Worm (Caenorhabditis elegans) whole organism, L1 larva: Measurements from ENCODE around the gene C25E10.16.

Experiments
- C16A3.4 ChIP-seq: fragments of 150-350 bp; optimal IDR thresholded peaks from 2 replicates; lab custom pipeline; 2014; ENCODE audit warnings: missing biosample characterization, missing genetic modification characterization
- alr-1 ChIP-seq: fragments of 200-800 bp; sonication (Bioruptor generic); optimal IDR thresholded peaks from 2 replicates; lab custom pipeline; 2018; ENCODE audit warnings: borderline replicate concordance, mild to moderate bottlenecking, missing genetic modification characterization, missing compliant biosample characterization
- ceh-63 ChIP-seq: fragments of 200-800 bp; sonication (Bioruptor generic); optimal IDR thresholded peaks from 2 replicates; lab custom pipeline; 2018; ENCODE audit warnings: mild to moderate bottlenecking, missing genetic modification characterization, missing compliant biosample characterization
- ceh-82 ChIP-seq, 3 experiments: fragments of 150-350 bp in 1 of 3; sonication (generic microtip) in 2 of 3; optimal IDR thresholded peaks; 2 replicates each; lab custom pipeline; 2014 to 2017; ENCODE audit warnings: missing biosample characterization in 3 of 3, missing genetic modification characterization in 3 of 3
- dpl-1 ChIP-seq, 3 experiments: fragments of 150-350 bp in 2 of 3; sonication (generic microtip) in 1 of 3; optimal IDR thresholded peaks; 2 replicates each; lab custom pipeline; 2014 to 2017; ENCODE audit warnings: missing biosample characterization in 3 of 3, missing genetic modification characterization in 3 of 3, missing genetic modification reagents in 3 of 3
- dsc-1 ChIP-seq: sonication (generic microtip); optimal IDR thresholded peaks from 2 replicates; lab custom pipeline; 2016; ENCODE audit warnings: mild to moderate bottlenecking, missing genetic modification characterization, missing compliant biosample characterization
- efl-1 ChIP-seq, 4 experiments: fragments of 150-350 bp; optimal IDR thresholded peaks in 3 of 4; peaks in 1 of 4; 1 replicate in 1 of 4; 2 replicates in 3 of 4; lab custom pipeline; 2014; ENCODE audit warnings: missing biosample characterization in 2 of 4, missing genetic modification characterization in 2 of 4, missing genetic modification reagents in 2 of 4
- elt-2 ChIP-seq: sonication (generic microtip); optimal IDR thresholded peaks from 2 replicates; lab custom pipeline; 2016; ENCODE audit warnings: missing genetic modification characterization, mild to moderate bottlenecking, inconsistent platforms, missing compliant biosample characterization, missing genetic modification reagents
- elt-3 ChIP-seq, 6 experiments: fragments of 150-350 bp in 1 of 6; sonication (generic microtip); optimal IDR thresholded peaks; 2 replicates each; lab custom pipeline; 2017 to 2018; ENCODE audit warnings: missing biosample characterization in 6 of 6, missing genetic modification characterization in 6 of 6, inconsistent platforms in 1 of 6
- fkh-10 ChIP-seq: sonication (generic microtip); optimal IDR thresholded peaks from 2 replicates; lab custom pipeline; 2017; ENCODE audit warnings: missing biosample characterization, missing genetic modification reagents, missing genetic modification characterization
- fkh-8 ChIP-seq: sonication (generic microtip); optimal IDR thresholded peaks from 2 replicates; lab custom pipeline; 2016; ENCODE audit warnings: mild to moderate bottlenecking, missing genetic modification characterization, missing compliant biosample characterization
- grh-1 ChIP-seq: fragments of 200-800 bp; sonication (Bioruptor generic); IDR thresholded peaks from 2 replicates; pipeline ENCODE4 v1.3.6; 2022; ENCODE audit warnings: missing genetic modification reagents, missing genetic modification characterization, missing compliant biosample characterization
- hlh-4 ChIP-seq: sonication (generic microtip); optimal IDR thresholded peaks from 2 replicates; lab custom pipeline; 2016; ENCODE audit warnings: mild to moderate bottlenecking, missing genetic modification characterization, missing compliant biosample characterization
- lin-13 ChIP-seq: fragments of 150-350 bp; optimal IDR thresholded peaks from 2 replicates; lab custom pipeline; 2014; ENCODE audit warnings: missing biosample characterization, missing genetic modification reagents, missing genetic modification characterization
- lin-14 ChIP-seq: fragments of 200-800 bp; sonication (Bioruptor generic); optimal IDR thresholded peaks from 2 replicates; lab custom pipeline; 2018; ENCODE audit warnings: mild to moderate bottlenecking, missing genetic modification characterization, moderate library complexity, missing compliant biosample characterization
- lin-39 ChIP-seq: fragments of 150-350 bp; optimal IDR thresholded peaks from 2 replicates; lab custom pipeline; 2014; ENCODE audit warnings: missing biosample characterization, missing genetic modification reagents, missing genetic modification characterization
- lsy-2 ChIP-seq, 2 experiments: fragments of 150-350 bp; optimal IDR thresholded peaks; 2 replicates each; lab custom pipeline; 2014; ENCODE audit warnings: missing biosample characterization in 2 of 2, missing genetic modification characterization in 2 of 2
- mep-1 ChIP-seq: fragments of 150-350 bp; optimal IDR thresholded peaks from 2 replicates; lab custom pipeline; 2014; ENCODE audit warnings: missing biosample characterization, missing genetic modification characterization
- nhr-11 ChIP-seq: fragments of 150-350 bp; optimal IDR thresholded peaks from 2 replicates; lab custom pipeline; 2014; ENCODE audit warnings: missing biosample characterization, missing genetic modification characterization
- nhr-12 ChIP-seq: sonication (generic microtip); optimal IDR thresholded peaks from 2 replicates; lab custom pipeline; 2017; ENCODE audit warnings: missing biosample characterization, missing genetic modification characterization
- nhr-20 ChIP-seq: sonication (generic microtip); optimal IDR thresholded peaks from 2 replicates; lab custom pipeline; 2016; ENCODE audit warnings: mild to moderate bottlenecking, missing genetic modification characterization, missing compliant biosample characterization
- nhr-47 ChIP-seq: sonication (generic microtip); optimal IDR thresholded peaks from 2 replicates; lab custom pipeline; 2016; ENCODE audit warnings: mild to moderate bottlenecking, missing genetic modification characterization, moderate library complexity, missing compliant biosample characterization
- nhr-71 ChIP-seq: sonication (generic microtip); optimal IDR thresholded peaks from 2 replicates; lab custom pipeline; 2016; ENCODE audit warnings: mild to moderate bottlenecking, missing genetic modification characterization, moderate library complexity, missing compliant biosample characterization
- nhr-84 ChIP-seq: sonication (generic microtip); optimal IDR thresholded peaks from 2 replicates; lab custom pipeline; 2017; ENCODE audit warnings: missing biosample characterization, missing genetic modification characterization
- nhr-90 ChIP-seq: sonication (generic microtip); optimal IDR thresholded peaks from 2 replicates; lab custom pipeline; 2016; ENCODE audit warnings: mild to moderate bottlenecking, missing genetic modification characterization, missing compliant biosample characterization; ENCODE audit not compliant: poor library complexity
- pag-3 ChIP-seq: sonication (generic microtip); optimal IDR thresholded peaks from 2 replicates; lab custom pipeline; 2017; ENCODE audit warnings: missing genetic modification characterization, mild to moderate bottlenecking, missing compliant biosample characterization, antibody characterized with exemption, borderline replicate concordance; ENCODE audit not compliant: insufficient read depth
- pax-3 ChIP-seq: fragments of 200-800 bp; sonication (Bioruptor generic); optimal IDR thresholded peaks from 2 replicates; lab custom pipeline; 2018; ENCODE audit warnings: mild to moderate bottlenecking, missing genetic modification characterization, moderate library complexity, missing compliant biosample characterization
- rnt-1 ChIP-seq: sonication (generic microtip); optimal IDR thresholded peaks from 2 replicates; lab custom pipeline; 2016; ENCODE audit warnings: mild to moderate bottlenecking, missing genetic modification characterization, moderate library complexity, missing compliant biosample characterization
- skn-1 ChIP-seq: fragments of 150-350 bp; optimal IDR thresholded peaks from 2 replicates; lab custom pipeline; 2014; ENCODE audit warnings: missing biosample characterization, missing genetic modification characterization
- sox-4 ChIP-seq: sonication (generic microtip); optimal IDR thresholded peaks from 2 replicates; lab custom pipeline; 2016; ENCODE audit warnings: missing genetic modification characterization, missing compliant biosample characterization
- unc-130 ChIP-seq: fragments of 150-350 bp; optimal IDR thresholded peaks from 2 replicates; lab custom pipeline; 2017; ENCODE audit warnings: missing biosample characterization, missing genetic modification characterization, inconsistent platforms
- unc-30 ChIP-seq: sonication (generic microtip); optimal IDR thresholded peaks from 2 replicates; lab custom pipeline; 2017; ENCODE audit warnings: missing biosample characterization, missing genetic modification characterization
- unc-62 ChIP-seq: fragments of 150-350 bp; optimal IDR thresholded peaks from 2 replicates; lab custom pipeline; 2014; ENCODE audit warnings: missing biosample characterization, missing genetic modification reagents, missing genetic modification characterization
- vab-15 ChIP-seq: sonication (generic microtip); optimal IDR thresholded peaks from 2 replicates; lab custom pipeline; 2017; ENCODE audit warnings: missing genotype, mild to moderate bottlenecking, missing genetic modification characterization, missing compliant biosample characterization
- xbp-1 ChIP-seq: sonication (generic microtip); optimal IDR thresholded peaks from 2 replicates; lab custom pipeline; 2016; ENCODE audit warnings: missing genetic modification characterization, missing compliant biosample characterization
- zip-4 ChIP-seq: fragments of 200-800 bp; sonication (Bioruptor generic); optimal IDR thresholded peaks from 2 replicates; lab custom pipeline; 2018; ENCODE audit warnings: mild to moderate bottlenecking, missing genetic modification characterization, moderate library complexity, missing compliant biosample characterization
- ztf-11 ChIP-seq, 2 experiments: sonication (generic microtip); optimal IDR thresholded peaks; 2 replicates each; lab custom pipeline; 2016 to 2017; ENCODE audit warnings: missing genetic modification characterization in 2 of 2, missing biosample characterization in 1 of 2, missing compliant biosample characterization in 1 of 2

The C25E10.16 gene

DNA sequence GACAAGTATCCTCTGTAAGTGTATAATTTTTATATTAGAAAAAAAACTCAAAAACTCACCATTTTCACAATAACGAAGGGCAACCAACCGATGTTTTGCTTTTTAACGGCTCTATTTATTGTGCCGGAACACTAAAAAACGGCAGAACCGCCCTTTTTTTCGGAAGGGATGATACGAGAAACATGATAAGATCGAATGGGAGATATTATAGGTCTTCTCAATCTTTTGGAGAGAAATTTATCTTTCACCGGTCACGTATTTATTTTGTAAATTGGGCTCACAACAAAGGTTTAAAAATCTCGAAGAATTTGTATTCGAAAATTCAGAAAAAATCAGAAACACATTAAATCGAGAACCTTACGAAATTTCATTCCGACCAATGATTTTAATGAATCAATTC is 4.6 kb downstream of the C25E10.16 start, which contains the start of gene swm-1:
swm-1 (minus strand) TSS at position 101 of the 400 bp plus-strand sequence.
- TF ChIP-seq xbp-1 (tag; lab: Kevin White, UChicago), result no peak
- TF ChIP-seq vab-15, result no peak
- TF ChIP-seq ceh-63 (GFP tag; lab: Kevin White, UChicago), result no peak

ce11 chrV:9053969-9054368 is 5.4 kb downstream of the C25E10.16 start, which contains the start of gene C25E10.8:
Gene C25E10.8 (minus strand): TSS chrV:9054069.
- no peak for TF ChIP-seq nhr-12 (tag; lab: Kevin White, UChicago)
- no peak for TF ChIP-seq C16A3.4
- TF ChIP-seq unc-130 (tag; lab: Kevin White, UChicago), result no peak
- TF ChIP-seq alr-1, result no peak
- TF ChIP-seq lsy-2 (tag; optimal IDR thresholded peaks at IDR 0.05; lab: Kevin White, UChicago), result no peak
- TF ChIP-seq ceh-63 (GFP tag; lab: Kevin White, UChicago), result no peak

DNA sequence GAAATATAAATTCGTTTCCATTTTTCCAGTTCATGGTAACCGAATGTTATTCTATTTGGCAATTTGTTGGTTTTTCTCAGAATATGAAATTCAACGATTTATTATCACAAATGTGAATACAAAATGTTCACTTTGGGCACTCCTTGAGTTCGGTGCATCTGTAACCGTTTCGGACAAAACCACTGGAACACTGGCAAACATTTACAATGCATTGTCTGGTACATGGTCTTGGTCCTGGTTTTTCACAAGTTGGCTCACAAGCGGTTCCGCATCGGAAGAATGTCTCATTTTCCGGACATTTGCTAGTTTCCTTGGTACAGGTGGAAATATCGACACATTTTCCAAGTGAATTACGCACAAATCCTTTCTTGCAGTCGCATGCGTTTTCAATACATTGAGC is 6.1 kb downstream of the C25E10.16 start:
- TF ChIP-seq hlh-4 (tag; lab: Kevin White, UChicago) (peak; percentile 70), nhr-47 (tag; lab: Kevin White, UChicago) (no peak)

- TF ChIP-seq fkh-8 (tag; lab: Kevin White, UChicago) (no peak), efl-1 (optimal IDR thresholded peaks at IDR 0.05; lab: Kevin White, UChicago) (no peak), efl-1 (GFP tag; optimal IDR thresholded peaks at IDR 0.05 in 1 of 2; lab: Kevin White, UChicago) (peak in 1 of 2 experiments; percentile 40), nhr-20 (tag; lab: Kevin White, UChicago) (no peak)
- TF ChIP-seq, all 84 proteins: peak for 1
Measured at ce11 chrV:9051100-9051499, 8.3 kb downstream of the C25E10.16 start, which contains the start of gene C25E10.7. Gene C25E10.7 (minus strand): TSS chrV:9051200.

- TF ChIP-seq hlh-4 (tag; lab: Kevin White, UChicago) (peak; percentile 97), nhr-47 (tag; lab: Kevin White, UChicago) (peak; percentile 31), nhr-90 (tag; lab: Kevin White, UChicago) (no peak), nhr-71 (tag; lab: Kevin White, UChicago) (peak; percentile 32)
Measured at ce11 chrV:9049271-9049670, 10.1 kb downstream of the C25E10.16 start.

ce11 chrV:9047555-9048049 is 11.8 kb downstream of the C25E10.16 start, which contains the start of gene C25E10.17:
Gene C25E10.17 (minus strand): TSS chrV:9047605.
- no peak for TF ChIP-seq grh-1 (GFP tag; lab: Robert Waterston, UW)
- no peak for TF ChIP-seq nhr-90 (tag; lab: Kevin White, UChicago)
- TF ChIP-seq zip-4 (GFP tag; lab: Kevin White, UChicago), result no peak
- peak; percentile 43 for TF ChIP-seq nhr-47 (tag; lab: Kevin White, UChicago)
- no peak for TF ChIP-seq unc-62 (GFP tag; lab: Kevin White, UChicago)
- peak; percentile 67 for TF ChIP-seq dsc-1
- peak; percentile 89 for TF ChIP-seq fkh-8 (tag; lab: Kevin White, UChicago)
- peak; percentile 13 for TF ChIP-seq lin-14 (GFP tag; lab: Kevin White, UChicago)
- peak; percentile 42 for TF ChIP-seq nhr-71 (tag; lab: Kevin White, UChicago)
- TF ChIP-seq sox-4, result peak; percentile 58
- TF ChIP-seq pax-3, result peak; percentile 44
- peak; percentile 37 for TF ChIP-seq nhr-11
- TF ChIP-seq unc-30 (tag; lab: Kevin White, UChicago), result no peak

DNA sequence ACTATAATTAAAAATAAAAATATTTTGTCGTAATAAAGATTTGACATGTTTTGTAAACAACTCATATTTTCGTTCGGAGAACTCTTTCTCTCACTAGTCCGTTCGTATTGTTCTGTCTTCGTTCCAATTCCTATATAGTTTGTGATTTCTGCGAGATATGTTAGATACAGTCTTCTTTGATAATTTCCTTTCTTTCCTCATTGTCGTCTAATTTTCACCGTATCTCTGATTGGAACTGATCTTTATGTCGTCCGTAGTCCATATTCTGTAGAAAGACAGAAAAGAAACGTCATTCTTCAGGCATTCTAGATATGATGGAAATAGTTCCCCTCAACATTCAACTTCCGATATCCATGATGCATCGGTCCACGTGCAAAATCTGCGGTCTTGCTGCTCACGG is 14.5 kb downstream of the C25E10.16 start, which contains the start of gene nhr-30:
nhr-30 (plus strand) TSS at position 301 of the 400 bp plus-strand sequence.
- TF ChIP-seq ztf-11 (tag; optimal IDR thresholded peaks at IDR 0.05; lab: Kevin White, UChicago) (no peak), skn-1 (tag; lab: Kevin White, UChicago) (no peak), pag-3 (tag; lab: Kevin White, UChicago) (no peak), mep-1 (no peak), lin-39 (tag; lab: Kevin White, UChicago) (no peak), elt-2 (no peak), dpl-1 (GFP tag; optimal IDR thresholded peaks at IDR 0.05; lab: Kevin White, UChicago) (no peak), ceh-82 (tag; optimal IDR thresholded peaks at IDR 0.05; lab: Kevin White, UChicago) (no peak), fkh-10 (GFP tag; lab: Kevin White, UChicago) (no peak), rnt-1 (no peak), sox-4 (no peak), dsc-1 (no peak), lin-13 (no peak), elt-3 (tag; optimal IDR thresholded peaks at IDR 0.05; lab: Kevin White, UChicago) (no peak), nhr-84 (tag; lab: Kevin White, UChicago) (no peak)
- TF ChIP-seq, all 84 proteins: peak for 0
